Worm (Caenorhabditis elegans): Measurements from ENCODE around the gene C14C6.8.

The C14C6.8 gene

DNA sequence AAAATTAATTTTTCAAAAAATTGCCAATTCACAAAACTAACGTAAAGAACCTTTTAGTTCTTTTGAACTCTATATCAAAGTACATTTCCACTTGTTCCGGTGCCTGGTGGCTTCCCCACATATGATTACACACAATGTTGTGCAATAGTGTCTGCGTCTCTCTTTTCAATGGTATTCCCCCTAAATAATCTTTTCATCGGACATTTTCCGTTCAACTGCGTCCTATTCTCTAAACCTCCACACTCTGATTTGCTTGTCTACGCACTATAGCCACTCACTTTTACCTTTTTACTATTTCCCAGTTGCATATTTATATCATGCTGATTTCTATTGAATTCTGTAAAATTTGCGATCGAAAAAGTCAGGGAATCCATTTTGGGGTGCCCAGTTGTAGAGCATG is 20.9 kb downstream of the C14C6.8 start, which contains the start of gene nhr-58:
TSS of gene nhr-58 (plus strand) at position 214 of the 400 bp plus-strand sequence.
- TF ChIP-seq zip-2 (tag; optimal IDR thresholded peaks at IDR 0.05) (peak; percentile 98), lin-1 (GFP tag; IDR thresholded peaks at IDR 0.05) (peak; percentile 90), duxl-1 (tag; optimal IDR thresholded peaks at IDR 0.05; ENCODE audit: poor library complexity) (peak; percentile 32), rbr-2 (tag; optimal IDR thresholded peaks at IDR 0.05) (peak; percentile 4), mxl-3 (GFP tag; optimal IDR thresholded peaks at IDR 0.05) (peak; percentile 56), nhr-28 (tag; optimal IDR thresholded peaks at IDR 0.05) (peak; percentile 98), jun-1 (tag; optimal IDR thresholded peaks at IDR 0.05) (peak; percentile 53), egl-43 (GFP tag; IDR thresholded peaks at IDR 0.05) (no peak), mxl-2 (GFP tag; conservative IDR thresholded peaks at IDR 0.05) (no peak), daf-16 (GFP tag; optimal IDR thresholded peaks at IDR 0.05) (no peak), daf-16 (tag; optimal IDR thresholded peaks at IDR 0.05) (peak; percentile 63), nhr-48 (tag; optimal IDR thresholded peaks at IDR 0.05) (peak; percentile 94), hif-1 (tag; optimal IDR thresholded peaks at IDR 0.05) (peak in 1 of 2 experiments; percentile 42), nhr-25 (tag; optimal IDR thresholded peaks at IDR 0.05; ENCODE audit: borderline replicate concordance, insufficient read depth) (peak; percentile 59), mdl-1 (tag; optimal IDR thresholded peaks at IDR 0.05) (peak; percentile 74 to 86), snpc-4 (tag; optimal IDR thresholded peaks at IDR 0.05) (no peak), dpl-1 (GFP tag; optimal IDR thresholded peaks at IDR 0.05) (peak; percentile 16), ceh-28 (tag; optimal IDR thresholded peaks at IDR 0.05) (no peak), nhr-10 (tag; optimal IDR thresholded peaks at IDR 0.05) (peak; percentile 59), mdt-29 (GFP tag; IDR thresholded peaks at IDR 0.05) (no peak), egl-27 (tag; optimal IDR thresholded peaks at IDR 0.05) (no peak), lir-3 (tag; optimal IDR thresholded peaks at IDR 0.05) (no peak), lsy-2 (tag; optimal IDR thresholded peaks at IDR 0.05) (peak in 1 of 2 experiments; percentile 35), pha-4 (GFP tag; IDR thresholded peaks at IDR 0.05) (no peak), pha-4 (tag; optimal IDR thresholded peaks at IDR 0.05) (peak; percentile 52), dve-1 (tag; optimal IDR thresholded peaks at IDR 0.05; ENCODE audit: insufficient read depth) (peak; percentile 94), nhr-6 (tag; optimal IDR thresholded peaks at IDR 0.05) (peak; percentile 79), nhr-76 (tag; optimal IDR thresholded peaks at IDR 0.05) (peak; percentile 32), nhr-77 (tag; optimal IDR thresholded peaks at IDR 0.05) (peak; percentile 92), nhr-11 (tag; optimal IDR thresholded peaks at IDR 0.05) (peak; percentile 69), pqm-1 (tag; optimal IDR thresholded peaks at IDR 0.05) (peak; percentile 76), php-3 (GFP tag; IDR thresholded peaks at IDR 0.05) (no peak), hlh-30 (tag; optimal IDR thresholded peaks at IDR 0.05; ENCODE audit: insufficient read depth) (peak; percentile 79), hmg-1.1 (GFP tag; IDR thresholded peaks at IDR 0.05) (0 out of 2 replicates have a peak, but pooled peaks have one; percentile 28), hlh-11 (tag; optimal IDR thresholded peaks at IDR 0.05) (peak; percentile 96), mes-2 (tag; optimal IDR thresholded peaks at IDR 0.05; ENCODE audit: poor library complexity, severe bottlenecking) (peak; percentile 76), R02D3.7 (tag; optimal IDR thresholded peaks at IDR 0.05) (no peak), dmd-6 (GFP tag; IDR thresholded peaks at IDR 0.05) (peak; percentile 97), nhr-102 (tag; optimal IDR thresholded peaks at IDR 0.05) (peak; percentile 84), ztf-7 (tag; optimal IDR thresholded peaks at IDR 0.05) (peak; percentile 77)

ce11 chrV:527602-528001 is 25.4 kb downstream of the C14C6.8 start, which contains the start of gene srw-108:
srw-108 (plus strand) TSS chrV:527902.
- TF ChIP-seq spr-3 (GFP tag; optimal IDR thresholded peaks at IDR 0.05) (no peak), lin-15B (tag; optimal IDR thresholded peaks at IDR 0.05) (no peak), lir-3 (tag; optimal IDR thresholded peaks at IDR 0.05) (no peak), attf-4 (tag; optimal IDR thresholded peaks at IDR 0.05) (no peak), aly-2 (tag; optimal IDR thresholded peaks at IDR 0.05) (no peak)

Measured in whole organism, L4 larva.